Worm (Caenorhabditis elegans) whole organism, L2 larva: ENCODE measurements around the gene ins-2.

Experiments used
- C34F6.9 ChIP-seq: fragments of 150-350 bp; optimal IDR thresholded peaks from 2 replicates; lab custom pipeline; 2014; ENCODE audit warnings: missing biosample characterization, missing genetic modification characterization
- F13H6.1 ChIP-seq: sonication (generic microtip); optimal IDR thresholded peaks from 2 replicates; lab custom pipeline; 2016; ENCODE audit warnings: missing genetic modification characterization, missing compliant biosample characterization
- R02D3.7 ChIP-seq: fragments of 150-350 bp; optimal IDR thresholded peaks from 2 replicates; lab custom pipeline; 2014; ENCODE audit warnings: missing biosample characterization, missing genetic modification characterization
- ama-1 ChIP-seq: fragments of 150-350 bp; optimal IDR thresholded peaks from 2 replicates; lab custom pipeline; 2018; ENCODE audit warnings: inconsistent platforms
- crh-2 ChIP-seq: sonication (generic microtip); optimal IDR thresholded peaks from 2 replicates; lab custom pipeline; 2017; ENCODE audit warnings: missing biosample characterization, missing genetic modification characterization
- dmd-4 ChIP-seq: sonication (generic microtip); optimal IDR thresholded peaks from 2 replicates; lab custom pipeline; 2017; ENCODE audit warnings: missing biosample characterization, missing genetic modification characterization
- egl-27 ChIP-seq: sonication (generic microtip); optimal IDR thresholded peaks from 3 replicates; lab custom pipeline; 2017; ENCODE audit warnings: missing biosample characterization, missing genetic modification reagents, missing genetic modification characterization
- elt-1 ChIP-seq: fragments of 150-350 bp; optimal IDR thresholded peaks from 2 replicates; lab custom pipeline; 2014; ENCODE audit warnings: missing biosample characterization, missing genetic modification characterization
- elt-3 ChIP-seq: sonication (generic microtip); optimal IDR thresholded peaks from 2 replicates; lab custom pipeline; 2017; ENCODE audit warnings: missing biosample characterization, missing genetic modification characterization
- fos-1 ChIP-seq: fragments of 150-350 bp; optimal IDR thresholded peaks from 2 replicates; lab custom pipeline; 2014; ENCODE audit warnings: missing biosample characterization, missing genetic modification characterization
- gmeb-1 ChIP-seq: fragments of 150-350 bp; optimal IDR thresholded peaks from 2 replicates; lab custom pipeline; 2014; ENCODE audit warnings: missing biosample characterization, missing genetic modification characterization
- lin-11 ChIP-seq: fragments of 150-350 bp; sonication (generic microtip); optimal IDR thresholded peaks from 2 replicates; lab custom pipeline; 2014; ENCODE audit warnings: missing biosample characterization, missing genetic modification characterization, inconsistent platforms, mixed read lengths
- lin-13 ChIP-seq: fragments of 150-350 bp; optimal IDR thresholded peaks from 2 replicates; lab custom pipeline; 2014; ENCODE audit warnings: missing biosample characterization, missing genetic modification reagents, missing genetic modification characterization
- lin-39 ChIP-seq: fragments of 150-350 bp; optimal IDR thresholded peaks from 2 replicates; lab custom pipeline; 2014; ENCODE audit warnings: missing biosample characterization, missing genetic modification reagents, missing genetic modification characterization
- lsy-2 ChIP-seq, 2 experiments: fragments of 150-350 bp in 1 of 2; sonication (generic microtip) in 1 of 2; optimal IDR thresholded peaks; 2 replicates each; lab custom pipeline; 2014 to 2017; ENCODE audit warnings: missing biosample characterization in 2 of 2, missing genetic modification characterization in 2 of 2
- mdl-1 ChIP-seq, 2 experiments: fragments of 150-350 bp in 1 of 2; sonication (generic microtip) in 1 of 2; optimal IDR thresholded peaks; 2 replicates each; lab custom pipeline; 2017; ENCODE audit warnings: missing biosample characterization in 2 of 2, missing genetic modification characterization in 2 of 2
- nhr-10 ChIP-seq: sonication (generic microtip); optimal IDR thresholded peaks from 2 replicates; lab custom pipeline; 2017; ENCODE audit warnings: missing biosample characterization, missing genetic modification characterization
- nhr-11 ChIP-seq: fragments of 150-350 bp; optimal IDR thresholded peaks from 2 replicates; lab custom pipeline; 2014; ENCODE audit warnings: missing biosample characterization, missing genetic modification characterization
- nhr-12 ChIP-seq: fragments of 150-350 bp; optimal IDR thresholded peaks from 2 replicates; lab custom pipeline; 2014; ENCODE audit warnings: missing biosample characterization, missing genetic modification characterization
- nhr-129 ChIP-seq: fragments of 150-350 bp; optimal IDR thresholded peaks from 2 replicates; lab custom pipeline; 2014; ENCODE audit warnings: missing biosample characterization, missing genetic modification characterization
- nhr-21 ChIP-seq: fragments of 150-350 bp; optimal IDR thresholded peaks from 2 replicates; lab custom pipeline; 2014; ENCODE audit warnings: missing biosample characterization, missing genetic modification characterization
- nhr-23 ChIP-seq: fragments of 150-350 bp; optimal IDR thresholded peaks from 2 replicates; lab custom pipeline; 2014; ENCODE audit warnings: missing biosample characterization, missing genetic modification reagents, missing genetic modification characterization
- nhr-25 ChIP-seq: fragments of 150-350 bp; sonication (generic microtip); optimal IDR thresholded peaks from 3 replicates; lab custom pipeline; 2014; ENCODE audit warnings: missing biosample characterization, missing genetic modification characterization
- nhr-6 ChIP-seq: fragments of 150-350 bp; optimal IDR thresholded peaks from 2 replicates; lab custom pipeline; 2014; ENCODE audit warnings: missing biosample characterization, missing genetic modification characterization
- nhr-77 ChIP-seq: fragments of 150-350 bp; optimal IDR thresholded peaks from 2 replicates; lab custom pipeline; 2014; ENCODE audit warnings: missing biosample characterization, missing genetic modification characterization
- peb-1 ChIP-seq: fragments of 150-350 bp; optimal IDR thresholded peaks from 2 replicates; lab custom pipeline; 2014; ENCODE audit warnings: missing biosample characterization, missing genetic modification characterization
- sem-4 ChIP-seq: fragments of 150-350 bp; optimal IDR thresholded peaks from 2 replicates; lab custom pipeline; 2014; ENCODE audit warnings: missing biosample characterization, missing genetic modification reagents, missing genetic modification characterization
- skn-1 ChIP-seq: sonication (generic microtip); optimal IDR thresholded peaks from 2 replicates; lab custom pipeline; 2017; ENCODE audit warnings: missing biosample characterization, missing genetic modification characterization
- sma-3 ChIP-seq: sonication (generic microtip); optimal IDR thresholded peaks from 2 replicates; lab custom pipeline; 2016; ENCODE audit warnings: missing genetic modification reagents, missing genetic modification characterization, missing compliant biosample characterization
- sma-9 ChIP-seq, 2 experiments: fragments of 150-350 bp in 1 of 2; sonication (generic microtip) in 1 of 2; optimal IDR thresholded peaks; 2 replicates each; lab custom pipeline; 2014 to 2016; ENCODE audit warnings: missing genetic modification characterization in 2 of 2, mild to moderate bottlenecking in 1 of 2, missing biosample characterization in 1 of 2, missing compliant biosample characterization in 1 of 2, missing genetic modification reagents in 1 of 2, moderate library complexity in 1 of 2
- snpc-4 ChIP-seq: fragments of 150-350 bp; optimal IDR thresholded peaks from 2 replicates; lab custom pipeline; 2014; ENCODE audit warnings: missing biosample characterization, missing genetic modification characterization
- unc-39 ChIP-seq: fragments of 150-350 bp; optimal IDR thresholded peaks from 2 replicates; lab custom pipeline; 2014; ENCODE audit warnings: missing biosample characterization, missing genetic modification characterization
- unc-55 ChIP-seq: fragments of 150-350 bp; sonication (generic microtip); optimal IDR thresholded peaks from 3 replicates; lab custom pipeline; 2014; ENCODE audit warnings: missing biosample characterization, missing genetic modification reagents, missing genetic modification characterization
- unc-62 ChIP-seq: fragments of 150-350 bp; optimal IDR thresholded peaks from 2 replicates; lab custom pipeline; 2014; ENCODE audit warnings: missing biosample characterization, missing genetic modification reagents, missing genetic modification characterization
- zag-1 ChIP-seq: fragments of 150-350 bp; optimal IDR thresholded peaks from 2 replicates; lab custom pipeline; 2014; ENCODE audit warnings: missing biosample characterization, missing genetic modification characterization
- ztf-4 ChIP-seq: fragments of 150-350 bp; optimal IDR thresholded peaks from 2 replicates; lab custom pipeline; 2014; ENCODE audit warnings: missing biosample characterization, missing genetic modification characterization

ins-2 gene

ce11 chrII:6016410-6016809, 28.1 kb downstream of the ins-2 start, which contains the start of gene ZK84.5:
Gene ZK84.5 (minus strand): TSS chrII:6016510.
- TF ChIP-seq lsy-2 (tag; optimal IDR thresholded peaks at IDR 0.05; lab: Kevin White, UChicago) (no peak), nhr-21 (tag; lab: Kevin White, UChicago) (no peak), gmeb-1 (tag; lab: Kevin White, UChicago) (no peak), sma-3 (GFP tag; lab: Kevin White, UChicago) (no peak), nhr-25 (tag; lab: Kevin White, UChicago) (no peak), unc-39 (no peak), nhr-23 (tag; lab: Kevin White, UChicago) (no peak), crh-2 (no peak), elt-3 (tag; lab: Kevin White, UChicago) (no peak), nhr-77 (no peak), peb-1 (tag; lab: Kevin White, UChicago) (no peak), lin-13 (no peak), nhr-6 (no peak), lin-11 (tag; lab: Kevin White, UChicago) (no peak), nhr-129 (tag; lab: Kevin White, UChicago) (no peak), R02D3.7 (tag; lab: Kevin White, UChicago) (no peak), snpc-4 (no peak)

ce11 chrII:6020353-6020752, 32.0 kb downstream of the ins-2 start, which contains the start of gene ZK84.1:
Gene ZK84.1 (plus strand): TSS chrII:6020653.
- TF ChIP-seq egl-27 (tag; lab: Kevin White, UChicago) = no peak
- TF ChIP-seq elt-1 (tag; lab: Kevin White, UChicago) = no peak
- TF ChIP-seq snpc-4 = no peak
- TF ChIP-seq sma-3 (GFP tag; lab: Kevin White, UChicago) = no peak

- TF ChIP-seq ztf-4 (tag; lab: Kevin White, UChicago) (no peak), unc-62 (no peak), gmeb-1 (tag; lab: Kevin White, UChicago) (no peak), C34F6.9 (no peak), snpc-4 (no peak), unc-55 (no peak), ama-1 (lab: Kevin White, UChicago) (no peak), nhr-6 (no peak), R02D3.7 (tag; lab: Kevin White, UChicago) (no peak)
- TF ChIP-seq, all 48 proteins: peak for 0
These were observed 34.3 kb downstream of the ins-2 start for ce11 chrII:6022596-6022995.

- TF ChIP-seq nhr-21 (tag; lab: Kevin White, UChicago) (no peak), skn-1 (no peak), zag-1 (tag; lab: Kevin White, UChicago) (no peak), nhr-10 (tag; lab: Kevin White, UChicago) (no peak), dmd-4 (tag; lab: Kevin White, UChicago) (no peak), nhr-23 (tag; lab: Kevin White, UChicago) (no peak), mdl-1 (tag; optimal IDR thresholded peaks at IDR 0.05; lab: Kevin White, UChicago) (no peak), nhr-12 (tag; lab: Kevin White, UChicago) (no peak), nhr-77 (no peak), sem-4 (tag; lab: Kevin White, UChicago) (no peak)
These were observed 36.6 kb downstream of the ins-2 start, which contains the start of gene R12C12.9 for ce11 chrII:6024879-6025278. Gene R12C12.9 (minus strand): TSS chrII:6024979.

ce11 chrII:6025647-6026046, 37.3 kb downstream of the ins-2 start:
- TF ChIP-seq lin-39 (tag; lab: Kevin White, UChicago) = no peak
- TF ChIP-seq nhr-129 (tag; lab: Kevin White, UChicago) = peak; percentile 7
- peak; percentile 16 for TF ChIP-seq crh-2
- peak; percentile 37 for TF ChIP-seq fos-1 (tag; lab: Kevin White, UChicago)
- peak; percentile 3 for TF ChIP-seq F13H6.1 (tag; lab: Kevin White, UChicago)

ce11 chrII:6026646-6027045, 38.3 kb downstream of the ins-2 start:
- no peak for TF ChIP-seq R02D3.7 (tag; lab: Kevin White, UChicago)
- peak; percentile 86 for TF ChIP-seq crh-2
- TF ChIP-seq sma-3 (GFP tag; lab: Kevin White, UChicago) = peak; percentile 61
- peak in 1 of 2 experiments; percentile 56 for TF ChIP-seq lsy-2 (tag; optimal IDR thresholded peaks at IDR 0.05; lab: Kevin White, UChicago)
- TF ChIP-seq zag-1 (tag; lab: Kevin White, UChicago) = no peak
- TF ChIP-seq ztf-4 (tag; lab: Kevin White, UChicago) = no peak
- TF ChIP-seq lin-13 = peak; percentile 28
- TF ChIP-seq nhr-11 (tag; lab: Kevin White, UChicago) = no peak
- TF ChIP-seq egl-27 (tag; lab: Kevin White, UChicago) = peak; percentile 13
- peak; percentile 84 for TF ChIP-seq sma-9 (GFP tag; optimal IDR thresholded peaks at IDR 0.05; lab: Kevin White, UChicago)
- TF ChIP-seq sma-9 (tag; optimal IDR thresholded peaks at IDR 0.05; lab: Kevin White, UChicago) = no peak
- TF ChIP-seq nhr-6 = no peak
- no peak for TF ChIP-seq lin-11 (tag; lab: Kevin White, UChicago)
- peak; percentile 99 for TF ChIP-seq fos-1 (tag; lab: Kevin White, UChicago)
- TF ChIP-seq peb-1 (tag; lab: Kevin White, UChicago) = no peak
- peak; percentile 89 for TF ChIP-seq skn-1
- peak; percentile 78 for TF ChIP-seq F13H6.1 (tag; lab: Kevin White, UChicago)
- TF ChIP-seq gmeb-1 (tag; lab: Kevin White, UChicago) = peak; percentile 74
- no peak for TF ChIP-seq sem-4 (tag; lab: Kevin White, UChicago)
